Worm (Caenorhabditis elegans) whole organism, midembryonic: ENCODE measurements around the gene Y71H2AL.4.

ENCODE experiments used
- cog-1 ChIP-seq: sonication (generic microtip); optimal IDR thresholded peaks from 2 replicates; lab custom pipeline; 2016; ENCODE audit warnings: missing genetic modification characterization, missing compliant biosample characterization
- flt-1 ChIP-seq: fragments of 200-800 bp; sonication (Bioruptor generic); IDR thresholded peaks from 2 replicates; pipeline ENCODE4 v1.3.6; 2022; ENCODE audit warnings: missing genetic modification characterization, missing compliant biosample characterization
- klf-2 ChIP-seq: fragments of 200-800 bp; sonication (Bioruptor generic); conservative IDR thresholded peaks from 2 replicates; pipeline ENCODE4 v1.3.6; 2022; ENCODE audit warnings: missing genetic modification reagents, missing genetic modification characterization, missing compliant biosample characterization
- tab-1 ChIP-seq: fragments of 200-800 bp; sonication (Bioruptor generic); IDR thresholded peaks from 2 replicates; pipeline ENCODE4 v1.3.6; 2022; ENCODE audit warnings: missing genetic modification characterization, missing compliant biosample characterization
- ztf-23 ChIP-seq: fragments of 200-800 bp; sonication (Bioruptor generic); IDR thresholded peaks from 2 replicates; pipeline ENCODE4 v1.3.6; 2022; ENCODE audit warnings: missing genetic modification reagents, missing genetic modification characterization, missing compliant biosample characterization
- ztf-29 ChIP-seq: fragments of 200-800 bp; sonication (Bioruptor generic); IDR thresholded peaks from 2 replicates; pipeline ENCODE4 v1.3.6; 2022; ENCODE audit warnings: missing genetic modification reagents, missing genetic modification characterization, missing compliant biosample characterization

DNA sequence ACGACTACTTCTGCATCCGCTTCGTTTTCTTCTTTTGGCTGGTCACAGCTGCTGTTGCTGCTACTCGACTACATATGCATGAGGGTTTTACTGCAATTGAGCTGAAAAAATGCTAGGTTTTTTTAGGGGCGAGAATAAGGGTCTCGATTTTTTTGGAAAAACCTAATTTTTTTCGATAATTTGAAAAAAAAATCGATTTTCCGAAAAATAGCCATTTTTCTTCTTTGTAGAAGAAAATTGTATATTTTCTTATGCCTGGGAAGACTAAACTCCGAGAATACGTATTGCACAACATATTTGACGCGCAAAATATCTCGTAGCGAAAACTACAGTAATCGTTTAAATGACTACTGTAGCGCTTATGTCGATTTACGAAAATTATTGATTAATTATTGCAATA, 30.3 kb downstream of the Y71H2AL.4 start, which contains the start of gene tmem-132:
- TF ChIP-seq cog-1 (tag; lab: Kevin White, UChicago) (no peak), tab-1 (GFP tag; lab: Robert Waterston, UW) (no peak), ztf-29 (GFP tag; lab: Robert Waterston, UW) (no peak), klf-2 (GFP tag; lab: Robert Waterston, UW) (no peak), flt-1 (GFP tag; lab: Robert Waterston, UW) (no peak), ztf-23 (GFP tag; lab: Robert Waterston, UW) (no peak)
